Fruit fly (Drosophila melanogaster) whole organism, embryonic: ENCODE data around the gene CG3009.
A peak's percentile ranks its signal among the peaks of the same experiment; 100 is the strongest.

Experiments used
- B-H2 ChIP-seq: fragments of 200-800 bp; sonication (Bioruptor generic); optimal IDR thresholded peaks from 2 replicates; lab custom pipeline; 2018; ENCODE audit warnings: missing biosample characterization, mild to moderate bottlenecking, missing genetic modification characterization
- CG1024 ChIP-seq: fragments of 200-800 bp; sonication (Bioruptor generic); IDR thresholded peaks from 2 replicates; pipeline ENCODE4 v1.3.6; 2022; ENCODE audit warnings: missing biosample characterization, missing genetic modification characterization
- CG10274 ChIP-seq: fragments of 200-800 bp; sonication (Bioruptor generic); optimal IDR thresholded peaks from 3 replicates; lab custom pipeline; 2017; ENCODE audit warnings: missing biosample characterization, mild to moderate bottlenecking, missing genetic modification characterization
- CG10565 ChIP-seq: fragments of 200-800 bp; sonication (Bioruptor generic); optimal IDR thresholded peaks from 3 replicates; lab custom pipeline; 2016; ENCODE audit warnings: missing biosample characterization, mild to moderate bottlenecking, missing genetic modification characterization
- CG11695 ChIP-seq: fragments of 200-800 bp; sonication (Bioruptor generic); IDR thresholded peaks from 3 replicates; pipeline ENCODE4 v1.3.6; 2022; ENCODE audit warnings: missing biosample characterization, missing genetic modification characterization
- CG11723 ChIP-seq: fragments of 200-800 bp; sonication (Bioruptor generic); optimal IDR thresholded peaks from 2 replicates; lab custom pipeline; 2017; ENCODE audit warnings: missing biosample characterization, mild to moderate bottlenecking, missing genetic modification characterization
- CG12659 ChIP-seq: fragments of 200-800 bp; sonication (Bioruptor generic); optimal IDR thresholded peaks from 3 replicates; lab custom pipeline; 2017; ENCODE audit warnings: mild to moderate bottlenecking, missing biosample characterization, missing genetic modification reagents, missing genetic modification characterization
- CG14860 ChIP-seq: fragments of 200-800 bp; sonication (Bioruptor generic); IDR thresholded peaks from 3 replicates; pipeline ENCODE4 v1.3.6; 2022; ENCODE audit warnings: missing biosample characterization, missing genetic modification characterization; ENCODE audit not compliant: partially characterized antibody
- CG15479 ChIP-seq: fragments of 200-800 bp; sonication (Bioruptor generic); optimal IDR thresholded peaks from 3 replicates; lab custom pipeline; 2019; ENCODE audit warnings: missing biosample characterization, mild to moderate bottlenecking, missing genetic modification characterization, moderate library complexity
- CG15696 ChIP-seq: fragments of 200-800 bp; sonication (Bioruptor generic); optimal IDR thresholded peaks from 2 replicates; lab custom pipeline; 2019; ENCODE audit warnings: missing biosample characterization, mild to moderate bottlenecking, missing genetic modification characterization, moderate library complexity
- CG18262 ChIP-seq: fragments of 200-800 bp; optimal IDR thresholded peaks from 3 replicates; lab custom pipeline; 2019; ENCODE audit warnings: missing biosample characterization, mild to moderate bottlenecking, missing genetic modification characterization, moderate library complexity
- CG33557 ChIP-seq: fragments of 200-800 bp; sonication (Bioruptor generic); optimal IDR thresholded peaks from 2 replicates; lab custom pipeline; 2019; ENCODE audit warnings: missing biosample characterization, mild to moderate bottlenecking, missing genetic modification characterization, moderate library complexity
- CG34422 ChIP-seq: fragments of 200-800 bp; sonication (Bioruptor generic); IDR thresholded peaks from 3 replicates; pipeline ENCODE4 v1.3.6; 2022; ENCODE audit warnings: missing biosample characterization, missing genetic modification characterization
- Chrac-16 ChIP-seq: fragments of 200-800 bp; sonication (Bioruptor generic); optimal IDR thresholded peaks from 3 replicates; lab custom pipeline; 2016; ENCODE audit warnings: missing biosample characterization, missing genetic modification characterization
- D ChIP-seq, 2 experiments: fragments of 200-800 bp in 1 of 2; fragments of >200 bp in 1 of 2; sonication (Bioruptor generic) in 1 of 2; optimal IDR thresholded peaks; 2 replicates in 1 of 2; 3 replicates in 1 of 2; lab custom pipeline; 2017; ENCODE audit warnings: mild to moderate bottlenecking in 1 of 2, missing biosample characterization in 1 of 2, missing genetic modification characterization in 1 of 2, missing genetic modification reagents in 1 of 2
- Dbx ChIP-seq: fragments of 200-800 bp; sonication (Bioruptor generic); IDR thresholded peaks from 3 replicates; pipeline ENCODE4 v1.3.6; 2022; ENCODE audit warnings: missing biosample characterization, missing genetic modification characterization
- Dip2 ChIP-seq: fragments of 200-800 bp; sonication (Bioruptor generic); IDR thresholded peaks from 2 replicates; pipeline ENCODE4 v1.3.6; 2022; ENCODE audit warnings: missing biosample characterization, missing genetic modification characterization
- Dip3 ChIP-seq: fragments of 200-800 bp; sonication (Bioruptor generic); optimal IDR thresholded peaks from 3 replicates; lab custom pipeline; 2016; ENCODE audit warnings: missing biosample characterization, missing genetic modification characterization
- E2f1 ChIP-seq: fragments of 200-800 bp; sonication (Bioruptor generic); IDR thresholded peaks from 2 replicates; pipeline ENCODE4 v1.3.6; 2022; ENCODE audit warnings: missing biosample characterization, missing genetic modification characterization
- Hmr ChIP-seq: fragments of 200-800 bp; sonication (Bioruptor generic); optimal IDR thresholded peaks from 3 replicates; lab custom pipeline; 2017; ENCODE audit warnings: mild to moderate bottlenecking, missing biosample characterization, missing genetic modification reagents, missing genetic modification characterization
- Hr51 ChIP-seq, 2 experiments: fragments of 200-800 bp; sonication (Bioruptor generic); optimal IDR thresholded peaks; 2 replicates in 1 of 2; 3 replicates in 1 of 2; lab custom pipeline; 2016 to 2018; ENCODE audit warnings: missing biosample characterization in 2 of 2, missing genetic modification characterization in 2 of 2, mild to moderate bottlenecking in 1 of 2, moderate library complexity in 1 of 2
- MESR4 ChIP-seq: fragments of 200-800 bp; sonication (Bioruptor generic); optimal IDR thresholded peaks from 2 replicates; lab custom pipeline; 2018; ENCODE audit warnings: missing biosample characterization, mild to moderate bottlenecking, missing genetic modification characterization, moderate library complexity
- Med ChIP-seq: fragments of 200-800 bp; sonication (Bioruptor generic); peaks from one replicate; lab custom pipeline; 2016; ENCODE audit warnings: missing biosample characterization, missing genetic modification characterization, mild to moderate bottlenecking, inconsistent platforms, moderate library complexity
- Mes4 ChIP-seq: fragments of 200-800 bp; sonication (Bioruptor generic); optimal IDR thresholded peaks from 2 replicates; lab custom pipeline; 2016; ENCODE audit warnings: missing biosample characterization, missing genetic modification characterization
- PHDP ChIP-seq: fragments of 200-800 bp; sonication (Bioruptor generic); optimal IDR thresholded peaks from 3 replicates; lab custom pipeline; 2018; ENCODE audit warnings: missing biosample characterization, mild to moderate bottlenecking, missing genetic modification characterization, moderate library complexity
- Pdp1 ChIP-seq, 2 experiments: fragments of 200-800 bp; sonication (Bioruptor generic); optimal IDR thresholded peaks; 3 replicates each; lab custom pipeline; 2016; ENCODE audit warnings: missing biosample characterization in 2 of 2, missing genetic modification characterization in 2 of 2, mild to moderate bottlenecking in 1 of 2, moderate library complexity in 1 of 2
- Vsx1 ChIP-seq: fragments of 200-800 bp; sonication (Bioruptor generic); optimal IDR thresholded peaks from 2 replicates; lab custom pipeline; 2017; ENCODE audit warnings: missing biosample characterization, mild to moderate bottlenecking, missing genetic modification characterization, missing genetic modification reagents
- chm ChIP-seq: fragments of 200-800 bp; sonication (Bioruptor generic); IDR thresholded peaks from 2 replicates; pipeline ENCODE4 v1.3.6; 2022; ENCODE audit warnings: missing biosample characterization, missing genetic modification characterization
- croc ChIP-seq: fragments of 200-800 bp; sonication (Bioruptor generic); conservative IDR thresholded peaks from 3 replicates; pipeline ENCODE4 v1.3.6; 2022; ENCODE audit warnings: missing biosample characterization, missing genetic modification characterization
- dimm ChIP-seq: fragments of 200-800 bp; sonication (Bioruptor generic); IDR thresholded peaks from 2 replicates; pipeline ENCODE4 v1.3.6; 2022; ENCODE audit warnings: missing biosample characterization, missing genetic modification characterization
- emc ChIP-seq: fragments of 200-800 bp; sonication (Bioruptor generic); optimal IDR thresholded peaks from 2 replicates; lab custom pipeline; 2016; ENCODE audit warnings: missing biosample characterization, missing genetic modification characterization
- esg ChIP-seq: fragments of 200-800 bp; sonication (Bioruptor generic); conservative IDR thresholded peaks from 2 replicates; pipeline ENCODE4 v1.3.6; 2022; ENCODE audit warnings: missing biosample characterization, missing genetic modification characterization
- eve ChIP-seq, 2 experiments: fragments of >200 bp; optimal IDR thresholded peaks; 2 replicates each; lab custom pipeline; 2017; ENCODE audit warnings: missing biosample characterization in 2 of 2, missing genetic modification characterization in 2 of 2
- exex ChIP-seq: fragments of 200-800 bp; sonication (Bioruptor generic); optimal IDR thresholded peaks from 4 replicates; lab custom pipeline; 2018; ENCODE audit warnings: missing biosample characterization, mild to moderate bottlenecking, missing genetic modification characterization, moderate library complexity
- fd96Cb ChIP-seq: fragments of 200-800 bp; sonication (Bioruptor generic); optimal IDR thresholded peaks from 2 replicates; lab custom pipeline; 2018; ENCODE audit warnings: missing biosample characterization, mild to moderate bottlenecking, missing genetic modification characterization, moderate library complexity
- gem ChIP-seq: fragments of 200-800 bp; sonication (Bioruptor generic); optimal IDR thresholded peaks from 2 replicates; lab custom pipeline; 2019; ENCODE audit warnings: missing biosample characterization, mild to moderate bottlenecking, missing genetic modification characterization, moderate library complexity
- gfzf ChIP-seq: fragments of 200-800 bp; sonication (Bioruptor generic); optimal IDR thresholded peaks from 2 replicates; lab custom pipeline; 2016; ENCODE audit warnings: missing biosample characterization, mild to moderate bottlenecking, missing genetic modification characterization, moderate library complexity
- hth ChIP-seq: fragments of >200 bp; optimal IDR thresholded peaks from 2 replicates; lab custom pipeline; 2017; ENCODE audit warnings: inconsistent platforms
- kah ChIP-seq: fragments of 200-800 bp; sonication (Bioruptor generic); optimal IDR thresholded peaks from 2 replicates; lab custom pipeline; 2018; ENCODE audit warnings: missing biosample characterization, mild to moderate bottlenecking, missing genetic modification characterization
- lilli ChIP-seq: fragments of 200-800 bp; sonication (Bioruptor generic); optimal IDR thresholded peaks from 3 replicates; lab custom pipeline; 2016; ENCODE audit warnings: missing biosample characterization, missing genetic modification characterization
- phol ChIP-seq: fragments of 200-800 bp; sonication (Bioruptor generic); optimal IDR thresholded peaks from 3 replicates; lab custom pipeline; 2018; ENCODE audit warnings: missing biosample characterization, mild to moderate bottlenecking, missing genetic modification characterization, moderate library complexity
- prd ChIP-seq, 3 experiments: fragments of >200 bp in 2 of 3; fragments of 200-800 bp in 1 of 3; sonication (Bioruptor generic) in 1 of 3; optimal IDR thresholded peaks in 2 of 3; IDR thresholded peaks in 1 of 3; 2 replicates in 2 of 3; 3 replicates in 1 of 3; pipeline versions ENCODE4 v1.3.6 to Lab custom; 2017 to 2022; ENCODE audit warnings: missing biosample characterization in 1 of 3, missing genetic modification characterization in 1 of 3
- shn ChIP-seq: fragments of 200-800 bp; sonication (Bioruptor generic); optimal IDR thresholded peaks from 3 replicates; lab custom pipeline; 2016; ENCODE audit warnings: missing biosample characterization, missing genetic modification characterization
- slou ChIP-seq: fragments of 200-800 bp; sonication (Bioruptor generic); optimal IDR thresholded peaks from 3 replicates; lab custom pipeline; 2016; ENCODE audit warnings: missing biosample characterization, missing genetic modification characterization
- sob ChIP-seq: fragments of 200-800 bp; sonication (Bioruptor generic); IDR thresholded peaks from 2 replicates; pipeline ENCODE4 v1.3.6; 2022; ENCODE audit warnings: missing biosample characterization, missing genetic modification characterization
- tgo ChIP-seq: fragments of 200-800 bp; sonication (Bioruptor generic); IDR thresholded peaks from 3 replicates; pipeline ENCODE4 v1.3.6; 2022; ENCODE audit warnings: missing biosample characterization, missing genetic modification characterization
- twi ChIP-seq: fragments of 200-800 bp; optimal IDR thresholded peaks from 2 replicates; lab custom pipeline; 2019; ENCODE audit warnings: missing biosample characterization, mild to moderate bottlenecking, missing genetic modification characterization, moderate library complexity
- wor ChIP-seq: fragments of 200-800 bp; sonication (Bioruptor generic); IDR thresholded peaks from 2 replicates; pipeline ENCODE4 v1.3.6; 2022; ENCODE audit warnings: missing biosample characterization, missing genetic modification characterization
- zfh1 ChIP-seq: fragments of 200-800 bp; sonication (Bioruptor generic); IDR thresholded peaks from 3 replicates; pipeline ENCODE4 v1.3.6; 2022; ENCODE audit warnings: missing biosample characterization, missing genetic modification characterization

CG3009 gene

DNA sequence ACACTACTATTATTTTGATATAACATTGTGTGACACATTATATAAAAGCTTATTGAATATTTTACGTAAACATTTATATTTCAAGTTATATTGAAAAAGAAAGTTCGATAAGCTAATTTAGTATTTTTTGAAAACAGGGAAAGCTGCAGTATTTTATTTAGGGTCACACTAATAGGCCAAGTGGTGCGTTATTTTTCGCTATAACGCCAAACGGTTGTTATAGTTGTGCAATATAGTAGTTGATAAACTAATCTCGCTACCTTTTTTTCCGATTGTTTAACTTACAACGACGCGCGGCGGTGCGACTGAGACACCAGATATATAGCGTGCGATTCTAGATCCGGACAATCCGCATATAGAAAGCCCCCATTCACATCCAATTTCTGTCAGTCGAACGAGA lies 35.6 kb upstream of the CG3009 start, which contains the start of gene Pdha (continued):
- TF ChIP-seq CG11723 (GFP tag; lab: Kevin White, UChicago) = no peak
- TF ChIP-seq Hmr (GFP tag; lab: Kevin White, UChicago) = no peak
- no peak for TF ChIP-seq zfh1 (GFP tag; lab: Robert Waterston, UW)
- no peak for TF ChIP-seq croc (GFP tag; lab: Robert Waterston, UW)
- no peak for TF ChIP-seq CG10565 (GFP tag; lab: Kevin White, UChicago)
- no peak for TF ChIP-seq sob (GFP tag; lab: Robert Waterston, UW)
- TF ChIP-seq Pdp1 (GFP tag; optimal IDR thresholded peaks at IDR 0.05; lab: Kevin White, UChicago) = peak in 1 of 2 experiments; percentile 97
- TF ChIP-seq CG15479 (GFP tag; lab: Kevin White, UChicago) = peak; percentile 24
- peak; percentile 76 for TF ChIP-seq gfzf (GFP tag; lab: Kevin White, UChicago)
- no peak for TF ChIP-seq wor
- TF ChIP-seq exex = peak; percentile 13
- TF ChIP-seq hth (lab: Kevin White, UChicago) = no peak
- TF ChIP-seq MESR4 (GFP tag; lab: Kevin White, UChicago) = peak; percentile 46
- TF ChIP-seq CG10274 (GFP tag; lab: Kevin White, UChicago) = no peak
- peak; percentile 68 for TF ChIP-seq Vsx1 (GFP tag; lab: Kevin White, UChicago)
- TF ChIP-seq esg (GFP tag; lab: Robert Waterston, UW) = no peak
- no peak for TF ChIP-seq E2f1
- TF ChIP-seq emc (GFP tag; lab: Kevin White, UChicago) = no peak
- TF ChIP-seq B-H2 = no peak
- no peak for TF ChIP-seq CG14860 (GFP tag; lab: Robert Waterston, UW)
- TF ChIP-seq CG1024 = no peak
- TF ChIP-seq CG34422 (GFP tag; lab: Robert Waterston, UW) = peak; percentile 8; the same call in 1 of the 3 replicates

DNA sequence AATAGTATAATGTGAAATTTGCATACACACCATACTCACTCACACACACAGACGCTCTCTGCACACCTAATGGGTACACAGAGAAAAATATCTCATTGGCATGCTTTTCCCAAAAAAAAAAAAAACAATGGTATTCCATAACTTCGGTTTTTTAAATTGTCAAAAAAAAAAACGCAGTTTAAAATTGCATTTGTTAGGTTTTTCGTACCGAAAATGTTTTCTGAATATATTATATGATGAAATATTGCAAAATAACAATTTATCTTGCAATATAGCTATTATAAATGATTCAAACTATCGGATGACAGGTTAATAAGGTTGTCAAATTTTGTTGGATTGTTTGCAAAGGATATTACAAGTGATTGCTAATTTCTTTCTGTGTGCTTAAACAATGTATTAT lies 33.3 kb upstream of the CG3009 start:
- TF ChIP-seq phol = peak; percentile 27
- TF ChIP-seq gem (tag; lab: Kevin White, UChicago) = peak; percentile 41
- TF ChIP-seq D (optimal IDR thresholded peaks at IDR 0.05; lab: Kevin White, UChicago) = no peak
- TF ChIP-seq D (GFP tag; optimal IDR thresholded peaks at IDR 0.05; lab: Kevin White, UChicago) = peak; percentile 12
- TF ChIP-seq fd96Cb = peak; percentile 12
- TF ChIP-seq CG15696 (tag; lab: Kevin White, UChicago) = no peak
- TF ChIP-seq dimm = no peak
- peak; percentile 21 for TF ChIP-seq CG18262 (tag; lab: Kevin White, UChicago)
- TF ChIP-seq Med = peak; percentile 46
- TF ChIP-seq shn (GFP tag; lab: Kevin White, UChicago) = no peak
- TF ChIP-seq Dbx (GFP tag; lab: Robert Waterston, UW) = 0 out of 3 replicates have a peak, but pooled peaks have one; percentile 17
- no peak for TF ChIP-seq chm (GFP tag; lab: Robert Waterston, UW)
- peak; percentile 49; the same call in 2 of the 3 replicates for TF ChIP-seq CG11695 (GFP tag; lab: Robert Waterston, UW)
- TF ChIP-seq CG33557 (GFP tag; lab: Kevin White, UChicago) = no peak
- no peak for TF ChIP-seq prd (optimal IDR thresholded peaks at IDR 0.05; lab: Kevin White, UChicago)
- peak; percentile 38; the same call in 1 of the 3 replicates for TF ChIP-seq prd (GFP tag; IDR thresholded peaks at IDR 0.05; lab: Robert Waterston, UW)
- TF ChIP-seq kah (GFP tag; lab: Kevin White, UChicago) = no peak
- peak in 1 of 2 experiments; percentile 39 for TF ChIP-seq eve (GFP tag; optimal IDR thresholded peaks at IDR 0.05; lab: Kevin White, UChicago)
- peak; percentile 7 for TF ChIP-seq CG12659 (GFP tag; lab: Kevin White, UChicago)
- TF ChIP-seq lilli (GFP tag; lab: Kevin White, UChicago) = peak; percentile 33
- TF ChIP-seq Hr51 (GFP tag; optimal IDR thresholded peaks at IDR 0.05; lab: Kevin White, UChicago) = peak in 1 of 2 experiments; percentile 24
- TF ChIP-seq emc (GFP tag; lab: Kevin White, UChicago) = no peak
- TF ChIP-seq Chrac-16 (GFP tag; lab: Kevin White, UChicago) = no peak
- TF ChIP-seq twi = no peak
- peak; percentile 7 for TF ChIP-seq slou (GFP tag; lab: Kevin White, UChicago)
- peak; percentile 20; the same call in 2 of the 3 replicates for TF ChIP-seq tgo (GFP tag; lab: Robert Waterston, UW)
- no peak for TF ChIP-seq Dip3 (GFP tag; lab: Kevin White, UChicago)
- no peak for TF ChIP-seq Dip2 (GFP tag; lab: Robert Waterston, UW)
- peak in 1 of 2 experiments; percentile 12 for TF ChIP-seq Pdp1 (GFP tag; optimal IDR thresholded peaks at IDR 0.05; lab: Kevin White, UChicago)
- no peak for TF ChIP-seq PHDP (tag; lab: Kevin White, UChicago)
- TF ChIP-seq Mes4 = no peak
